Worm (Caenorhabditis elegans): ENCODE results near the gene Y54G2A.28.

The Y54G2A.28 gene

DNA sequence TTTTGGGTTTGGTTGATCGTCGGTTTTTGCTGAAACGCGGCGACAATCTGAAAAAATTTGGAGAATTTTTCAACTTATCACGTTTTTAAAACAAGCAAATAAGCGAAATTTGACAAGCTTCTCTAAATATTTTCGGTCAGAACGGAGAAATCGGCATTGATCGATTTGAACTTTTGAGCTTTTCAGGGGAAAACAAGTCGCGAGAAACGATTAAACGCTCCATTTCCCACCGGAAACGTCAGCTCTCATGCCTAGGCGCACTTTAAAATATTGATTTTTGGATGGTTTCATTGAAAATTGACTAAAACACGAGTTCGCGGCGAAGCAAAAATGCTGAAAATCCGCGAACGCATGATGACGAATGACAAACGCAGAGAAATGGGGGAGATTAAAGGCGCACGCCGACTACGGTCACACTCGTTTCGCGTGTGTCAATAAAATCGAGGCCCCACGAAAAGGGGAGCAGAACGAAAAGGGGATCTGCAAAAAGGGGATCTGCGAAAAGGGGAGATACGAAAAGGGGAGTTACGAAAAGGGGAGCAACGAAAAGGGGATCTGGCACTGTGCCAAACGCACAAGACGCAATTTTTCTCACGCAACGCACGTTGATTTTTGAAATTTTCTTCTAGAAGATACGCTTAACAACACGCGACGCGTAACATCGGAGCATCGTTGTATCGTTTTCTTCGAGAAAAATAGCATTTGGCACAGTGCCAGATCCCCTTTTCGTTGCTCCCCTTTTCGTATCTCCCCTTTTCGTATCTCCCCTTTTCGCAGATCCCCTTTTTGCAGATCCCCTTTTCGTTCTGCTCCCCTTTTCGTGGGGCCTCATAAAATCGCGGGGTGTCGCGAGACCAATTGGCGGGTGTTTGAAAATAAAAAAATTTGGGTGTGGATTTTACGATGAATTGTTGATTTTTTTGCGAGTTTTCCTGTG lies 38.1 kb upstream of the Y54G2A.28 start, which contains the start of gene eel-1 (continued):
- TF ChIP-seq bed-2 (GFP tag; IDR thresholded peaks at IDR 0.05) = peak; percentile 99
- peak; percentile 94 for TF ChIP-seq tlf-1 (GFP tag; optimal IDR thresholded peaks at IDR 0.05)
- peak; percentile 98 for TF ChIP-seq madf-3 (GFP tag; IDR thresholded peaks at IDR 0.05)
- TF ChIP-seq F57A8.1 (GFP tag; optimal IDR thresholded peaks at IDR 0.05) = peak; percentile 47
- TF ChIP-seq B0261.1 (tag; optimal IDR thresholded peaks at IDR 0.05) = peak; percentile 17
- TF ChIP-seq rcor-1 (GFP tag; IDR thresholded peaks at IDR 0.05) = peak; percentile 99
- TF ChIP-seq F10E7.11 (tag; optimal IDR thresholded peaks at IDR 0.05) = peak; percentile 68
- TF ChIP-seq Y53G8AR.9 (GFP tag; conservative IDR thresholded peaks at IDR 0.05) = peak; percentile 99
- peak; percentile 79 for TF ChIP-seq B0035.1 (tag; optimal IDR thresholded peaks at IDR 0.05)
- peak; percentile 32 for TF ChIP-seq repo-1 (tag; optimal IDR thresholded peaks at IDR 0.05)
- peak; percentile 100 for TF ChIP-seq F33H1.4 (GFP tag; IDR thresholded peaks at IDR 0.05)
- TF ChIP-seq C06A6.2 (GFP tag; conservative IDR thresholded peaks at IDR 0.05) = peak; percentile 95
- peak; percentile 98 for TF ChIP-seq ceh-91 (GFP tag; IDR thresholded peaks at IDR 0.05)
- peak; percentile 98 for TF ChIP-seq egl-44 (GFP tag; IDR thresholded peaks at IDR 0.05)
- TF ChIP-seq K12H6.12 (tag; optimal IDR thresholded peaks at IDR 0.05) = peak; percentile 91
- peak; percentile 95 for TF ChIP-seq lsl-1 (GFP tag; optimal IDR thresholded peaks at IDR 0.05)
- TF ChIP-seq T07F8.4 (tag; optimal IDR thresholded peaks at IDR 0.05) = peak; percentile 85
- TF ChIP-seq hrde-1 (tag; optimal IDR thresholded peaks at IDR 0.05; ENCODE audit: borderline replicate concordance) = peak; percentile 53
- peak; percentile 100 for TF ChIP-seq ceh-100 (GFP tag; IDR thresholded peaks at IDR 0.05)
- peak; percentile 93 for TF ChIP-seq madf-8 (GFP tag; conservative IDR thresholded peaks at IDR 0.05)
- TF ChIP-seq lag-1 (GFP tag; IDR thresholded peaks at IDR 0.05) = peak; percentile 90; the same call in 1 of the 2 replicates
- peak; percentile 74 to 86 for TF ChIP-seq let-607 (tag; optimal IDR thresholded peaks at IDR 0.05)
- peak; percentile 74 for TF ChIP-seq tbp1 (GFP tag; optimal IDR thresholded peaks at IDR 0.05)
- TF ChIP-seq lin-26 (GFP tag; IDR thresholded peaks at IDR 0.05) = peak; percentile 91
- TF ChIP-seq nhr-90 (tag; optimal IDR thresholded peaks at IDR 0.05) = peak; percentile 72
- peak; percentile 92 for TF ChIP-seq unc-130 (GFP tag; optimal IDR thresholded peaks at IDR 0.05)
- TF ChIP-seq B0336.3 (GFP tag; IDR thresholded peaks at IDR 0.05) = peak; percentile 94
- peak; percentile 96 for TF ChIP-seq B0019.2 (GFP tag; conservative IDR thresholded peaks at IDR 0.05)
- TF ChIP-seq ceh-79 (tag; optimal IDR thresholded peaks at IDR 0.05) = peak; percentile 42
- TF ChIP-seq snpc-3.4 (tag; optimal IDR thresholded peaks at IDR 0.05) = peak; percentile 76
- peak; percentile 34 for TF ChIP-seq F57C9.4 (tag; optimal IDR thresholded peaks at IDR 0.05)
- peak; percentile 26 for TF ChIP-seq mxl-1 (tag; optimal IDR thresholded peaks at IDR 0.05)
- TF ChIP-seq xnd-1 (tag; optimal IDR thresholded peaks at IDR 0.05) = peak; percentile 62
- peak; percentile 95 for TF ChIP-seq ceh-58 (GFP tag; IDR thresholded peaks at IDR 0.05)
- peak; percentile 59 for TF ChIP-seq snpc-1.3 (tag; optimal IDR thresholded peaks at IDR 0.05; ENCODE audit: insufficient read depth)
- TF ChIP-seq sea-2 (GFP tag; IDR thresholded peaks at IDR 0.05) = peak; percentile 96
- TF ChIP-seq attf-6 (GFP tag; IDR thresholded peaks at IDR 0.05) = peak; percentile 88
- TF ChIP-seq let-526 (GFP tag; IDR thresholded peaks at IDR 0.05) = peak; percentile 98
- peak; percentile 90 for TF ChIP-seq zim-3 (tag; optimal IDR thresholded peaks at IDR 0.05)
- peak; percentile 35 for TF ChIP-seq sptf-2 (GFP tag; optimal IDR thresholded peaks at IDR 0.05)
- TF ChIP-seq snpc-4 (GFP tag; optimal IDR thresholded peaks at IDR 0.05) = peak; percentile 75
- TF ChIP-seq snpc-4 (tag; optimal IDR thresholded peaks at IDR 0.05) = peak; percentile 2 to 75 (median 70)
- TF ChIP-seq F22D6.2 (tag; optimal IDR thresholded peaks at IDR 0.05) = peak; percentile 83
- TF ChIP-seq chd-7 (tag; optimal IDR thresholded peaks at IDR 0.05) = peak; percentile 92
- TF ChIP-seq F39B2.1 (GFP tag; IDR thresholded peaks at IDR 0.05) = peak; percentile 72; the same call in 1 of the 2 replicates
- TF ChIP-seq mel-28 (tag; optimal IDR thresholded peaks at IDR 0.05; ENCODE audit: borderline replicate concordance) = peak; percentile 55
